Fruit fly (Drosophila melanogaster) whole organism, wandering third instar larva: ENCODE measurements around the gene CG32706.

ENCODE experiments used
- OdsH ChIP-seq: fragments of 200-800 bp; sonication (Bioruptor generic); optimal IDR thresholded peaks from 2 replicates; lab custom pipeline; 2016; ENCODE audit warnings: missing biosample characterization, mild to moderate bottlenecking, missing genetic modification characterization
- br ChIP-seq: fragments of 200-800 bp; sonication (Bioruptor generic); optimal IDR thresholded peaks from 2 replicates; lab custom pipeline; 2016; ENCODE audit warnings: missing biosample characterization, missing genetic modification characterization
- dl ChIP-seq, 2 experiments: fragments of 175-275, 200-275 bp in 1 of 2; fragments of 200-275 bp in 1 of 2; sonication (Bioruptor generic); optimal IDR thresholded peaks; lab custom pipeline; 2018; ENCODE audit warnings: mild to moderate bottlenecking in 2 of 2, missing biosample characterization in 2 of 2, missing genetic modification characterization in 2 of 2, moderate library complexity in 2 of 2; ENCODE audit not compliant: partially characterized antibody in 2 of 2, insufficient read depth in 1 of 2
- psq ChIP-seq: fragments of 200-800 bp; sonication (Bioruptor generic); optimal IDR thresholded peaks from 3 replicates; lab custom pipeline; 2017; ENCODE audit warnings: missing biosample characterization, mild to moderate bottlenecking, missing genetic modification characterization, moderate library complexity

- TF ChIP-seq psq (GFP tag; lab: Kevin White, UChicago), result peak; percentile 72
- peak; percentile 33 for TF ChIP-seq br
- TF ChIP-seq OdsH (GFP tag; lab: Kevin White, UChicago), result peak; percentile 75
- TF ChIP-seq dl (GFP tag; optimal IDR thresholded peaks at IDR 0.05; lab: Kevin White, UChicago; ENCODE audit: insufficient read depth in 1 of 2, partially characterized antibody in 2 of 2), result no peak
Observed at dm6 chrX:9066802-9067489, 20.0 kb upstream of the CG32706 start.
